Fruit fly (Drosophila melanogaster): ENCODE data around the gene CG3225.

Gene CG3225

DNA sequence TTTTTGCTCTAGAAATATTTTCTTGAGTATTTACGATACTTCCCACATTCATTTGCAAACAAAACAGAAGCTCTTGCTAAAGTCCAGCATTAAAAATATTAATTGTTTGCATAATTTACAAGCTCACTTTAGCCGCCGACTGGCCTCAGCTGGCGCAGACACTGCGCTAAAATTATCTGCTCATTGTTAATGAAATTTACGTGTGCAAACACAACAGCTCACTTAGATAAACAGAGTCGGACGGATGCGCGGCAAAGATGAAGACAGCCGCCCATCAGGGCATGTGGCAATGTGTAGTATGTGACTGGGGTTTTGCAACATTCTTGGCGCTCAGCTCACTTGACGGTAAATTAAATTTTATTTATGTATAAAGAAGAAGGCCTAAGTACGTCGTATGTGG, 11.0 kb upstream of the CG3225 start (continued):
- no peak for TF ChIP-seq CG11398 (GFP tag; optimal IDR thresholded peaks at IDR 0.05)
- TF ChIP-seq CG5245 (GFP tag; optimal IDR thresholded peaks at IDR 0.05) = no peak
- TF ChIP-seq CG9727 (GFP tag; optimal IDR thresholded peaks at IDR 0.05) = peak; percentile 6
- no peak for TF ChIP-seq klu (GFP tag; IDR thresholded peaks at IDR 0.05)
- no peak for TF ChIP-seq crc (GFP tag; optimal IDR thresholded peaks at IDR 0.05)
- peak; percentile 2 for TF ChIP-seq CG8281 (tag; optimal IDR thresholded peaks at IDR 0.05)
- TF ChIP-seq Lpt (GFP tag; optimal IDR thresholded peaks at IDR 0.05) = no peak
- TF ChIP-seq lov (optimal IDR thresholded peaks at IDR 0.05) = no peak
- no peak for TF ChIP-seq lov (GFP tag; IDR thresholded peaks at IDR 0.05)
- TF ChIP-seq HmgZ (tag; optimal IDR thresholded peaks at IDR 0.05) = peak; percentile 26
- no peak for TF ChIP-seq lola (GFP tag; optimal IDR thresholded peaks at IDR 0.05)
- TF ChIP-seq trh (GFP tag; optimal IDR thresholded peaks at IDR 0.05) = no peak
- no peak for TF ChIP-seq hth (optimal IDR thresholded peaks at IDR 0.05)
- TF ChIP-seq CG1024 (GFP tag; IDR thresholded peaks at IDR 0.05) = no peak
- TF ChIP-seq CG2712 (tag; optimal IDR thresholded peaks at IDR 0.05) = no peak
- TF ChIP-seq CG10147 (GFP tag; optimal IDR thresholded peaks at IDR 0.05) = peak; percentile 3
- no peak for TF ChIP-seq CG7745 (tag; optimal IDR thresholded peaks at IDR 0.05)
- peak; percentile 3 for TF ChIP-seq CG15269 (tag; optimal IDR thresholded peaks at IDR 0.05)
- TF ChIP-seq fru (optimal IDR thresholded peaks at IDR 0.05) = no peak
- TF ChIP-seq CG8388 (GFP tag; optimal IDR thresholded peaks at IDR 0.05) = no peak
- TF ChIP-seq zen (tag; optimal IDR thresholded peaks at IDR 0.05) = peak; percentile 20
- no peak for TF ChIP-seq Antp (GFP tag; optimal IDR thresholded peaks at IDR 0.05)
- TF ChIP-seq PHDP (tag; optimal IDR thresholded peaks at IDR 0.05) = peak; percentile 50
- TF ChIP-seq disco-r (GFP tag; optimal IDR thresholded peaks at IDR 0.05) = no peak
- TF ChIP-seq CG11696 (GFP tag; IDR thresholded peaks at IDR 0.05) = no peak
- no peak for TF ChIP-seq CG6791 (GFP tag; IDR thresholded peaks at IDR 0.05; ENCODE audit: partially characterized antibody)
- TF ChIP-seq usp (GFP tag; optimal IDR thresholded peaks at IDR 0.05) = no peak
- peak; percentile 69 for TF ChIP-seq Fer1 (GFP tag; optimal IDR thresholded peaks at IDR 0.05)
- TF ChIP-seq CG14965 (GFP tag; optimal IDR thresholded peaks at IDR 0.05; ENCODE audit: borderline replicate concordance) = no peak
- TF ChIP-seq sug (tag; optimal IDR thresholded peaks at IDR 0.05) = peak; percentile 31
- peak; percentile 2 for TF ChIP-seq CG15696 (tag; optimal IDR thresholded peaks at IDR 0.05)
- TF ChIP-seq CG7786 (GFP tag; optimal IDR thresholded peaks at IDR 0.05) = no peak
- TF ChIP-seq fd64A (GFP tag; optimal IDR thresholded peaks at IDR 0.05) = no peak
- TF ChIP-seq Chrac-16 (GFP tag; optimal IDR thresholded peaks at IDR 0.05) = no peak
- no peak for TF ChIP-seq CG12391 (tag; optimal IDR thresholded peaks at IDR 0.05)
- TF ChIP-seq prd (optimal IDR thresholded peaks at IDR 0.05) = no peak
- no peak for TF ChIP-seq prd (GFP tag; IDR thresholded peaks at IDR 0.05)
- no peak for TF ChIP-seq sisA (GFP tag; IDR thresholded peaks at IDR 0.05)
- peak; percentile 74 for TF ChIP-seq sens (GFP tag)
- TF ChIP-seq B-H2 (GFP tag; optimal IDR thresholded peaks at IDR 0.05) = peak; percentile 55
- 0 out of 3 replicates have a peak, but pooled peaks have one; percentile 50 for TF ChIP-seq so (GFP tag; IDR thresholded peaks at IDR 0.05)
- TF ChIP-seq Opbp (GFP tag; IDR thresholded peaks at IDR 0.05; ENCODE audit: partially characterized antibody) = no peak
- TF ChIP-seq wek (GFP tag; optimal IDR thresholded peaks at IDR 0.05) = peak; percentile 33
- TF ChIP-seq CG14667 (GFP tag; IDR thresholded peaks at IDR 0.05) = no peak
- TF ChIP-seq sna (GFP tag; IDR thresholded peaks at IDR 0.05; ENCODE audit: partially characterized antibody) = no peak
- TF ChIP-seq CG6765 (GFP tag; optimal IDR thresholded peaks at IDR 0.05) = peak; percentile 57
- no peak for TF ChIP-seq CG14710 (tag; optimal IDR thresholded peaks at IDR 0.05)
- no peak for TF ChIP-seq Mes4 (GFP tag; optimal IDR thresholded peaks at IDR 0.05)
- no peak for TF ChIP-seq Mad (GFP tag; optimal IDR thresholded peaks at IDR 0.05)
- TF ChIP-seq CG34376 (GFP tag; optimal IDR thresholded peaks at IDR 0.05) = peak; percentile 9
- TF ChIP-seq ap (GFP tag; IDR thresholded peaks at IDR 0.05) = no peak

Data from whole organism, embryonic.